Comparison of ENCODE assay signal across 2 fruit fly cellular contexts in genomic region chr2L:3856372-3856771, dm6.
A peak's percentile ranks its signal among the peaks of the same experiment; 100 is the strongest.
TF ChIP-seq lines count a peak whose summit lies in the region.

No protein-coding gene starts in this region.

TF ChIP-seq in whole organism, embryonic, 481 proteins besides CTCF, POLR2A, EP300 and RAD21 (continued from another document and continues in another):
- TF ChIP-seq nau (GFP tag; optimal IDR thresholded peaks at IDR 0.05; lab: Kevin White, UChicago) (no peak), CG18599 (GFP tag; optimal IDR thresholded peaks at IDR 0.05; lab: Kevin White, UChicago) (no peak), CG17359 (tag; optimal IDR thresholded peaks at IDR 0.05; lab: Kevin White, UChicago) (peak; percentile 41), vfl (GFP tag; optimal IDR thresholded peaks at IDR 0.05; lab: Kevin White, UChicago) (no peak), Poxn (GFP tag; IDR thresholded peaks at IDR 0.05; lab: Robert Waterston, UW) (no peak), fd3F (GFP tag; optimal IDR thresholded peaks at IDR 0.05; lab: Kevin White, UChicago) (no peak), Dfd (GFP tag; optimal IDR thresholded peaks at IDR 0.05; lab: Kevin White, UChicago) (no peak), lmd (GFP tag; IDR thresholded peaks at IDR 0.05; lab: Robert Waterston, UW) (peak; percentile 39; the same call in 1 of the 2 replicates), Ptx1 (GFP tag; IDR thresholded peaks at IDR 0.05; lab: Robert Waterston, UW) (peak; percentile 34; the same call in 1 of the 2 replicates), PHDP (tag; optimal IDR thresholded peaks at IDR 0.05; lab: Kevin White, UChicago) (no peak), CG1024 (GFP tag; IDR thresholded peaks at IDR 0.05; lab: Robert Waterston, UW) (no peak), jumu (GFP tag; optimal IDR thresholded peaks at IDR 0.05; lab: Kevin White, UChicago) (no peak), NC2β (GFP tag; optimal IDR thresholded peaks at IDR 0.05; lab: Kevin White, UChicago) (peak; percentile 7), CG32767 (GFP tag; IDR thresholded peaks at IDR 0.05; lab: Robert Waterston, UW) (no peak), z (GFP tag; IDR thresholded peaks at IDR 0.05; lab: Robert Waterston, UW) (no peak), gsb-n (tag; optimal IDR thresholded peaks at IDR 0.05; lab: Kevin White, UChicago) (no peak), prd (optimal IDR thresholded peaks at IDR 0.05; lab: Kevin White, UChicago) (no peak), prd (GFP tag; IDR thresholded peaks at IDR 0.05; lab: Robert Waterston, UW) (peak; percentile 37; the same call in 1 of the 3 replicates), Lim3 (GFP tag; IDR thresholded peaks at IDR 0.05; lab: Robert Waterston, UW) (no peak), repo (GFP tag; optimal IDR thresholded peaks at IDR 0.05; lab: Kevin White, UChicago) (no peak), CG2116 (GFP tag; optimal IDR thresholded peaks at IDR 0.05; lab: Kevin White, UChicago) (no peak), CG10959 (GFP tag; IDR thresholded peaks at IDR 0.05; lab: Robert Waterston, UW) (no peak), E2f1 (GFP tag; IDR thresholded peaks at IDR 0.05; lab: Robert Waterston, UW) (no peak), zfh1 (GFP tag; IDR thresholded peaks at IDR 0.05; lab: Robert Waterston, UW) (peak; percentile 72), CHES-1-like (GFP tag; optimal IDR thresholded peaks at IDR 0.05; lab: Kevin White, UChicago) (no peak), CG15479 (GFP tag; optimal IDR thresholded peaks at IDR 0.05; lab: Kevin White, UChicago) (no peak), ranshi (GFP tag; IDR thresholded peaks at IDR 0.05; lab: Robert Waterston, UW) (no peak), CG18619 (GFP tag; optimal IDR thresholded peaks at IDR 0.05; lab: Kevin White, UChicago) (peak; percentile 37), CG34422 (GFP tag; IDR thresholded peaks at IDR 0.05; lab: Robert Waterston, UW) (no peak), Gsc (GFP tag; IDR thresholded peaks at IDR 0.05; lab: Robert Waterston, UW) (no peak), sens-2 (GFP tag; IDR thresholded peaks at IDR 0.05; lab: Robert Waterston, UW) (no peak), Camta (GFP tag; optimal IDR thresholded peaks at IDR 0.05; lab: Kevin White, UChicago) (peak; percentile 27), HmgZ (tag; optimal IDR thresholded peaks at IDR 0.05; lab: Kevin White, UChicago) (no peak), D (optimal IDR thresholded peaks at IDR 0.05; lab: Kevin White, UChicago) (no peak), D (GFP tag; optimal IDR thresholded peaks at IDR 0.05; lab: Kevin White, UChicago) (peak; percentile 65), ac (GFP tag; optimal IDR thresholded peaks at IDR 0.05; lab: Kevin White, UChicago) (peak; percentile 27), Gug (GFP tag; IDR thresholded peaks at IDR 0.05; lab: Robert Waterston, UW) (no peak), CG4404 (GFP tag; IDR thresholded peaks at IDR 0.05; lab: Robert Waterston, UW) (no peak), CG17612 (GFP tag; IDR thresholded peaks at IDR 0.05; lab: Robert Waterston, UW) (no peak), kay (GFP tag; optimal IDR thresholded peaks at IDR 0.05; lab: Kevin White, UChicago) (peak; percentile 36), cas (GFP tag; IDR thresholded peaks at IDR 0.05; lab: Robert Waterston, UW) (no peak), CG9876 (GFP tag; optimal IDR thresholded peaks at IDR 0.05; lab: Kevin White, UChicago) (no peak), pfk (GFP tag; optimal IDR thresholded peaks at IDR 0.05; lab: Kevin White, UChicago) (no peak), CG4282 (GFP tag; optimal IDR thresholded peaks at IDR 0.05; lab: Kevin White, UChicago) (no peak), nerfin-1 (tag; optimal IDR thresholded peaks at IDR 0.05; lab: Kevin White, UChicago) (peak; percentile 37), CG7556 (GFP tag; optimal IDR thresholded peaks at IDR 0.05; lab: Kevin White, UChicago) (peak; percentile 34), schlank (tag; optimal IDR thresholded peaks at IDR 0.05; lab: Kevin White, UChicago) (no peak), cad (GFP tag; optimal IDR thresholded peaks at IDR 0.05; lab: Kevin White, UChicago) (no peak), Xrp1 (GFP tag; IDR thresholded peaks at IDR 0.05; lab: Robert Waterston, UW) (peak; percentile 68), Trl (optimal IDR thresholded peaks at IDR 0.05; lab: Kevin White, UChicago) (no peak), Trl (GFP tag; optimal IDR thresholded peaks at IDR 0.05; lab: Kevin White, UChicago) (peak; percentile 42), sim (GFP tag; IDR thresholded peaks at IDR 0.05; lab: Robert Waterston, UW) (no peak), klu (GFP tag; IDR thresholded peaks at IDR 0.05; lab: Robert Waterston, UW) (no peak), BtbVII (GFP tag; optimal IDR thresholded peaks at IDR 0.05; lab: Kevin White, UChicago) (no peak), ash1 (GFP tag; optimal IDR thresholded peaks at IDR 0.05; lab: Kevin White, UChicago) (no peak), lab (GFP tag; optimal IDR thresholded peaks at IDR 0.05; lab: Kevin White, UChicago) (no peak), Hmx (GFP tag; optimal IDR thresholded peaks at IDR 0.05; lab: Kevin White, UChicago) (no peak), CG10543 (GFP tag; optimal IDR thresholded peaks at IDR 0.05; lab: Kevin White, UChicago) (no peak), trh (GFP tag; optimal IDR thresholded peaks at IDR 0.05; lab: Kevin White, UChicago) (no peak), E2f2 (GFP tag; IDR thresholded peaks at IDR 0.05; lab: Robert Waterston, UW) (no peak), Pdp1 (GFP tag; optimal IDR thresholded peaks at IDR 0.05; lab: Kevin White, UChicago) (peak in 1 of 2 experiments; percentile 31), CG13424 (tag; optimal IDR thresholded peaks at IDR 0.05; lab: Kevin White, UChicago) (peak; percentile 57), emc (GFP tag; optimal IDR thresholded peaks at IDR 0.05; lab: Kevin White, UChicago) (no peak), CG12299 (tag; optimal IDR thresholded peaks at IDR 0.05; lab: Kevin White, UChicago) (no peak), sug (tag; optimal IDR thresholded peaks at IDR 0.05; lab: Kevin White, UChicago) (no peak), shn (GFP tag; optimal IDR thresholded peaks at IDR 0.05; lab: Kevin White, UChicago) (peak; percentile 13), zfh2 (GFP tag; optimal IDR thresholded peaks at IDR 0.05; lab: Kevin White, UChicago) (no peak), Dll (GFP tag; IDR thresholded peaks at IDR 0.05; lab: Robert Waterston, UW; ENCODE audit: partially characterized antibody) (no peak), CG6689 (GFP tag; IDR thresholded peaks at IDR 0.05; lab: Robert Waterston, UW) (peak; percentile 58), Mrtf (GFP tag; IDR thresholded peaks at IDR 0.05; lab: Robert Waterston, UW) (no peak)

TF ChIP-seq in whole organism, prepupa, 60 proteins besides CTCF, POLR2A, EP300 and RAD21 (continued from another document):
- TF ChIP-seq CG6163 (GFP tag; IDR thresholded peaks at IDR 0.05; lab: Robert Waterston, UW): peak; percentile 37; the same call in 1 of the 3 replicates
- peak; percentile 88 for TF ChIP-seq Eip78C (GFP tag; lab: Kevin White, UChicago)
- TF ChIP-seq Ets96B (tag; optimal IDR thresholded peaks at IDR 0.05; lab: Kevin White, UChicago): peak; percentile 19
- no peak for TF ChIP-seq CG8319 (GFP tag; optimal IDR thresholded peaks at IDR 0.05; lab: Kevin White, UChicago)
- peak; percentile 34 for TF ChIP-seq CG6792 (GFP tag; optimal IDR thresholded peaks at IDR 0.05; lab: Kevin White, UChicago)
- TF ChIP-seq Hr38 (GFP tag; optimal IDR thresholded peaks at IDR 0.05; lab: Kevin White, UChicago): no peak
- peak; percentile 36 for TF ChIP-seq lz (GFP tag; optimal IDR thresholded peaks at IDR 0.05; lab: Kevin White, UChicago)
- TF ChIP-seq Hr4 (GFP tag; optimal IDR thresholded peaks at IDR 0.05; lab: Kevin White, UChicago): no peak
- TF ChIP-seq salr (GFP tag; optimal IDR thresholded peaks at IDR 0.05; lab: Kevin White, UChicago): no peak
- no peak for TF ChIP-seq CG6276 (GFP tag; optimal IDR thresholded peaks at IDR 0.05; lab: Kevin White, UChicago)
- peak; percentile 30 for TF ChIP-seq Smox (GFP tag; optimal IDR thresholded peaks at IDR 0.05; lab: Kevin White, UChicago)
- TF ChIP-seq acj6 (GFP tag; optimal IDR thresholded peaks at IDR 0.05; lab: Kevin White, UChicago): peak; percentile 42
- no peak for TF ChIP-seq CG9139 (GFP tag; optimal IDR thresholded peaks at IDR 0.05; lab: Kevin White, UChicago)
- no peak for TF ChIP-seq eg (GFP tag; IDR thresholded peaks at IDR 0.05; lab: Robert Waterston, UW)
- peak; percentile 25 for TF ChIP-seq fd59A (GFP tag; optimal IDR thresholded peaks at IDR 0.05; lab: Kevin White, UChicago)
- TF ChIP-seq OdsH (GFP tag; optimal IDR thresholded peaks at IDR 0.05; lab: Kevin White, UChicago): peak; percentile 34
- TF ChIP-seq spab (GFP tag; optimal IDR thresholded peaks at IDR 0.05; lab: Kevin White, UChicago): peak; percentile 13
- TF ChIP-seq CG31627 (GFP tag; optimal IDR thresholded peaks at IDR 0.05; lab: Kevin White, UChicago): peak; percentile 35
- TF ChIP-seq CG7368 (GFP tag; optimal IDR thresholded peaks at IDR 0.05; lab: Kevin White, UChicago): no peak
- no peak for TF ChIP-seq vri (GFP tag; optimal IDR thresholded peaks at IDR 0.05; lab: Kevin White, UChicago)
- peak; percentile 44 for TF ChIP-seq cyc (GFP tag; optimal IDR thresholded peaks at IDR 0.05; lab: Kevin White, UChicago)
- peak; percentile 16 for TF ChIP-seq CG6808 (GFP tag; optimal IDR thresholded peaks at IDR 0.05; lab: Kevin White, UChicago)
- peak; percentile 77 for TF ChIP-seq svp (GFP tag; lab: Kevin White, UChicago)
- peak; percentile 21 to 24 for TF ChIP-seq ss (GFP tag; optimal IDR thresholded peaks at IDR 0.05; lab: Kevin White, UChicago)
- TF ChIP-seq Lpt (GFP tag; optimal IDR thresholded peaks at IDR 0.05; lab: Kevin White, UChicago): no peak
- TF ChIP-seq fd85E (GFP tag; optimal IDR thresholded peaks at IDR 0.05; lab: Kevin White, UChicago): no peak
- TF ChIP-seq dac (GFP tag; optimal IDR thresholded peaks at IDR 0.05; lab: Kevin White, UChicago): no peak
- peak; percentile 39 for TF ChIP-seq Sox102F (GFP tag; optimal IDR thresholded peaks at IDR 0.05; lab: Kevin White, UChicago)
- no peak for TF ChIP-seq Gug (GFP tag; IDR thresholded peaks at IDR 0.05; lab: Robert Waterston, UW)
- peak; percentile 37 for TF ChIP-seq CG3032 (tag; optimal IDR thresholded peaks at IDR 0.05; lab: Kevin White, UChicago)
- no peak for TF ChIP-seq CG8632 (GFP tag; optimal IDR thresholded peaks at IDR 0.05; lab: Kevin White, UChicago)
- peak; percentile 34 for TF ChIP-seq CG10669 (GFP tag; optimal IDR thresholded peaks at IDR 0.05; lab: Kevin White, UChicago)
- peak; percentile 13 for TF ChIP-seq CG34406 (GFP tag; optimal IDR thresholded peaks at IDR 0.05; lab: Kevin White, UChicago)
- no peak for TF ChIP-seq CG11762 (GFP tag; optimal IDR thresholded peaks at IDR 0.05; lab: Kevin White, UChicago; ENCODE audit: insufficient read depth)
- TF ChIP-seq CG4318 (GFP tag; optimal IDR thresholded peaks at IDR 0.05; lab: Kevin White, UChicago): no peak
- peak; percentile 23 for TF ChIP-seq Sox15 (GFP tag; optimal IDR thresholded peaks at IDR 0.05; lab: Kevin White, UChicago)
